Worm (Caenorhabditis elegans) whole organism, early embryonic: ENCODE measurements around the gene Y20C6A.1.
"Not testable (repeated sequence)": the region's sequence is repeated elsewhere in the genome, so short reads cannot be mapped to it uniquely, and the experiment has no call there.

Experiments
- B0310.2 ChIP-seq: sonication (generic microtip); optimal IDR thresholded peaks from 2 replicates; lab custom pipeline; 2016; ENCODE audit warnings: mild to moderate bottlenecking, missing genetic modification characterization, missing compliant biosample characterization
- F13C5.2 ChIP-seq: sonication (generic microtip); optimal IDR thresholded peaks from 2 replicates; lab custom pipeline; 2017; ENCODE audit warnings: mild to moderate bottlenecking, missing genetic modification characterization, inconsistent platforms, missing compliant biosample characterization
- aly-1 ChIP-seq: sonication (generic microtip); optimal IDR thresholded peaks from 2 replicates; lab custom pipeline; 2016; ENCODE audit warnings: missing genetic modification characterization, missing compliant biosample characterization
- ama-1 ChIP-seq: fragments of 150-350 bp; optimal IDR thresholded peaks from 2 replicates; lab custom pipeline; 2014
- ceh-13 ChIP-seq: fragments of 200-800 bp; sonication (Bioruptor generic); optimal IDR thresholded peaks from 2 replicates; lab custom pipeline; 2018; ENCODE audit warnings: mild to moderate bottlenecking, missing genetic modification characterization, missing compliant biosample characterization
- ceh-36 ChIP-seq: sonication (generic microtip); optimal IDR thresholded peaks from 2 replicates; lab custom pipeline; 2016; ENCODE audit warnings: missing genetic modification characterization, inconsistent platforms, missing compliant biosample characterization
- ets-7 ChIP-seq: sonication (generic microtip); optimal IDR thresholded peaks from 2 replicates; lab custom pipeline; 2016; ENCODE audit warnings: missing genotype, missing genetic modification characterization, missing compliant biosample characterization
- flt-1 ChIP-seq: fragments of 200-800 bp; sonication (Bioruptor generic); IDR thresholded peaks from 2 replicates; pipeline ENCODE4 v1.3.6; 2022; ENCODE audit warnings: missing genetic modification characterization, missing compliant biosample characterization
- hmbx-1 ChIP-seq: sonication (generic microtip); optimal IDR thresholded peaks from 2 replicates; lab custom pipeline; 2016; ENCODE audit warnings: mild to moderate bottlenecking, missing genetic modification characterization, missing compliant biosample characterization
- hmg-4 ChIP-seq: fragments of 200-800 bp; sonication (Bioruptor generic); optimal IDR thresholded peaks from 2 replicates; lab custom pipeline; 2018; ENCODE audit warnings: mild to moderate bottlenecking, missing genetic modification characterization, missing compliant biosample characterization
- hnd-1 ChIP-seq: sonication (generic microtip); optimal IDR thresholded peaks from 2 replicates; lab custom pipeline; 2016; ENCODE audit warnings: missing genetic modification characterization, missing compliant biosample characterization
- pes-1 ChIP-seq: fragments of 200-800 bp; sonication (Bioruptor generic); IDR thresholded peaks from 2 replicates; pipeline ENCODE4 v1.3.6; 2022; ENCODE audit warnings: missing genetic modification reagents, missing genetic modification characterization, missing compliant biosample characterization
- scrt-1 ChIP-seq: fragments of 200-800 bp; sonication (Bioruptor generic); IDR thresholded peaks from 2 replicates; pipeline ENCODE4 v1.3.6; 2022; ENCODE audit warnings: missing genetic modification characterization, missing compliant biosample characterization
- sea-1 ChIP-seq: fragments of 200-800 bp; sonication (Bioruptor generic); conservative IDR thresholded peaks from 2 replicates; pipeline ENCODE4 v1.3.6; 2022; ENCODE audit warnings: missing genetic modification characterization, missing compliant biosample characterization
- tbx-11 ChIP-seq: fragments of 200-800 bp; sonication (Bioruptor generic); IDR thresholded peaks from 2 replicates; pipeline ENCODE4 v1.3.6; 2022; ENCODE audit warnings: missing genetic modification characterization, missing compliant biosample characterization
- tbx-37 ChIP-seq: fragments of 200-800 bp; sonication (Bioruptor generic); conservative IDR thresholded peaks from 2 replicates; pipeline ENCODE4 v1.3.6; 2022; ENCODE audit warnings: missing genetic modification reagents, missing genetic modification characterization, missing compliant biosample characterization
- tra-4 ChIP-seq: sonication (generic microtip); optimal IDR thresholded peaks from 2 replicates; lab custom pipeline; 2017; ENCODE audit warnings: missing genetic modification characterization, missing compliant biosample characterization

Y20C6A.1 gene

ce11 chrV:17376639-17377038, at the start of gene Y20C6A.1:
Y20C6A.1 (minus strand) TSS chrV:17376745.
- no peak for TF ChIP-seq F13C5.2 (tag; lab: Kevin White, UChicago)
- no peak for TF ChIP-seq hmbx-1 (tag; lab: Kevin White, UChicago)
- TF ChIP-seq ets-7 (tag; lab: Kevin White, UChicago) = no peak
- no peak for TF ChIP-seq B0310.2 (tag; lab: Kevin White, UChicago)
- no peak for TF ChIP-seq tra-4 (tag; lab: Kevin White, UChicago)
- no peak for TF ChIP-seq hmg-4 (GFP tag; lab: Kevin White, UChicago)
- TF ChIP-seq aly-1 = no peak
- no peak for TF ChIP-seq ceh-13 (GFP tag; lab: Kevin White, UChicago)
- no peak for TF ChIP-seq flt-1
- TF ChIP-seq scrt-1 (GFP tag; lab: Robert Waterston, UW) = no peak
- TF ChIP-seq tbx-11 (GFP tag; lab: Robert Waterston, UW) = no peak
- no peak for TF ChIP-seq hnd-1 (tag; lab: Kevin White, UChicago)
- no peak for TF ChIP-seq tbx-37
- TF ChIP-seq ama-1 (lab: Kevin White, UChicago) = no peak
- no peak for TF ChIP-seq ceh-36 (tag; lab: Kevin White, UChicago)
- TF ChIP-seq sea-1 (GFP tag; lab: Robert Waterston, UW) = no peak
- TF ChIP-seq pes-1 (GFP tag; lab: Robert Waterston, UW) = no peak

DNA sequence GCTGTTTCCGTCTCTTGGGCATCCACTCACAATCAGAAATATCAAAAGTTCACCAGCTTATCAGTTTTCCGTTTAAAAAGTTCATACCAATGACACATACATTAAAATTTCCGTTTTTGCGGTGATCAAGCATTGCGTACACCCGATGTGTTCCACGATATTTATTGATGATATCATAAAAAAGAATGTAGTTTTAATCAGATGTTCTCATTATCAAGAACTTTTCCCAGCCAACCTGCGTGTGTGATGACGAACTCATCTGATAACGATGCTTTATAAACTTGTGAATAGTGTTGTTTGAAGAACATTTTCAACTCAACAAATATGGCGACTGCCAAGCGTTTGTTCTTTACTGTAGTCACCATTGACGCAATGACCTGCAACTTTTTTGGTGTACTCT, 40.3 kb upstream of the Y20C6A.1 start, which contains the start of gene clc-21:
Gene clc-21, plus strand, starts transcription at position 301 of the 400 bp plus-strand sequence.
- TF ChIP-seq scrt-1 (GFP tag; lab: Robert Waterston, UW) (no peak), aly-1 (no peak), hnd-1 (tag; lab: Kevin White, UChicago) (no peak), sea-1 (GFP tag; lab: Robert Waterston, UW) (no peak), B0310.2 (tag; lab: Kevin White, UChicago) (no peak), ceh-13 (GFP tag; lab: Kevin White, UChicago) (no peak), F13C5.2 (tag; lab: Kevin White, UChicago) (no peak), ets-7 (tag; lab: Kevin White, UChicago) (no peak), tra-4 (tag; lab: Kevin White, UChicago) (no peak), flt-1 (no peak), hmbx-1 (tag; lab: Kevin White, UChicago) (no peak), tbx-11 (GFP tag; lab: Robert Waterston, UW) (no peak), tbx-37 (no peak), ceh-36 (tag; lab: Kevin White, UChicago) (no peak), ama-1 (lab: Kevin White, UChicago) (no peak), hmg-4 (GFP tag; lab: Kevin White, UChicago) (no peak), pes-1 (GFP tag; lab: Robert Waterston, UW) (no peak)

DNA sequence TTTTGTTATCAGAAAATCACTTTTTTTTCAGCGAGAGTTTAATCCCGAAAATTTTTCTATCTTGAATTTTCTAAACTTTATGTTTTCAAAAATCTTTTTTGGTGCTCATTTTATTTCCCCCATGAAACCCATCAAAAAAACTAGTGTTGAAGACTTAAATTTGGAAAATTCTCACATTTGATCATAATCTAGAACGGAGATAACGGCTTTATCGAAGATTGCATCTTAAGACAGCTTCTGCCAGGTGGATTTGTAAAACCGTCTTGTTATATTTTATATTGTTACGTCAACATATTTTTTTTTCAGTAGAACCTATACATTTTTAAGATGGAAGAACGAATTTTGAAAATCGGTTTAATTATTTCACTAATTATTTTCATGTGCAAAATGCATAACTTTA, 38.4 kb upstream of the Y20C6A.1 start, which contains the start of gene T27C5.12:
Gene T27C5.12, plus strand, starts transcription at position 301 of the 400 bp plus-strand sequence.
- TF ChIP-seq tbx-37 = no peak
- no peak for TF ChIP-seq ets-7 (tag; lab: Kevin White, UChicago)
- TF ChIP-seq B0310.2 (tag; lab: Kevin White, UChicago) = no peak
- no peak for TF ChIP-seq aly-1
- TF ChIP-seq pes-1 (GFP tag; lab: Robert Waterston, UW) = no peak
- no peak for TF ChIP-seq ceh-13 (GFP tag; lab: Kevin White, UChicago)
- TF ChIP-seq sea-1 (GFP tag; lab: Robert Waterston, UW) = no peak
- no peak for TF ChIP-seq F13C5.2 (tag; lab: Kevin White, UChicago)

- not testable (repeated sequence) for TF ChIP-seq flt-1; F13C5.2 (tag; lab: Kevin White, UChicago); tbx-11 (GFP tag; lab: Robert Waterston, UW)
Observed at ce11 chrV:17409955-17410354, 33.4 kb upstream of the Y20C6A.1 start, which contains the start of gene srh-132. srh-132 (plus strand) TSS chrV:17410255.

DNA sequence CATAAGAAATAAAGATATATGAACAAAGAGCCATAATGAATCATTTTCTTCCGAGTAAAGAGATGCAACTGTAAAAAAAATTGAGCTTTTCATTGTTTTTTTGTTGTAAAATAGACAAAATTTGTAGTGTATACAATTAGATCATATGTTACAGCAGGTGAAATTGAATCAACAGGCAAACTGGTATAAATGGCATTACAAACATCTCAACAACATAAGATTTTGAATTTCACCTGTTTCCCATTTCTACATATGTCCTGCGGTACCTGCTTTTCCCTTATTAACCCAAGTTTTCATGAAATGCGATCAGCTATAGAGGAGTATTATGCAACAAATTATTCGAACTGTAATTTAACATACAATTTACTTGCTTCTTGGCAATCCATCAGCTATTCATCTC, 18.8 kb upstream of the Y20C6A.1 start, which contains the start of gene srh-120:
Gene srh-120, plus strand, starts transcription at position 301 of the 400 bp plus-strand sequence.
- no peak for TF ChIP-seq flt-1
- no peak for TF ChIP-seq tbx-11 (GFP tag; lab: Robert Waterston, UW)
- no peak for TF ChIP-seq sea-1 (GFP tag; lab: Robert Waterston, UW)
- TF ChIP-seq hmg-4 (GFP tag; lab: Kevin White, UChicago) = no peak
- TF ChIP-seq hnd-1 (tag; lab: Kevin White, UChicago) = no peak
- no peak for TF ChIP-seq ets-7 (tag; lab: Kevin White, UChicago)

DNA sequence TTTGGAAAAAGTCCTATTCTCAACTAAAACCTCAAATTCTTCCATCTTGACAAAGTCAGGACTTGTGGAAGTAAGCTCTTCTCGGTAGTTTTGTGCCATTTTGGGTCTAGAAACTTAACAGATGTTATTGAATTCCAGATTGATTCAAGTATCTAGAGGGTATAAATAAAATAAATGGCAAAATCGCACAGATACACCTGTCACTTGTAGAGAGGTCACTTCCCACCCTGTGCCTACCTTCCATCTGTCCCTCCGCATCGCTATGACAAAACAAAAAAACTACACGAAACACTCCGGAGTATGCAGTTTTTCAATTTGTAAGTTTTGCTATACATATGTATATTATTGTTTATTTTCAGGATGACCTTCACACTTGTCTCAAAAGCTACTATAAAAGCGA, 3.4 kb upstream of the Y20C6A.1 start, which contains the start of gene Y20C6A.4:
Gene Y20C6A.4, plus strand, starts transcription at position 301 of the 400 bp plus-strand sequence.
- TF ChIP-seq tbx-37 = no peak
- no peak for TF ChIP-seq ceh-36 (tag; lab: Kevin White, UChicago)

- TF ChIP-seq B0310.2 (tag; lab: Kevin White, UChicago) (no peak), hmbx-1 (tag; lab: Kevin White, UChicago) (no peak), ceh-36 (tag; lab: Kevin White, UChicago) (no peak), aly-1 (no peak), tra-4 (tag; lab: Kevin White, UChicago) (no peak), ama-1 (lab: Kevin White, UChicago) (no peak), flt-1 (no peak), hnd-1 (tag; lab: Kevin White, UChicago) (no peak), F13C5.2 (tag; lab: Kevin White, UChicago) (no peak), ceh-13 (GFP tag; lab: Kevin White, UChicago) (no peak), tbx-37 (no peak), hmg-4 (GFP tag; lab: Kevin White, UChicago) (no peak), ets-7 (tag; lab: Kevin White, UChicago) (no peak), tbx-11 (GFP tag; lab: Robert Waterston, UW) (no peak), pes-1 (GFP tag; lab: Robert Waterston, UW) (no peak), sea-1 (GFP tag; lab: Robert Waterston, UW) (no peak)
Observed at ce11 chrV:17377140-17377539, 595 bp upstream of the Y20C6A.1 start, which contains the start of gene fbxb-7. fbxb-7 (plus strand) TSS chrV:17377406.
